Worm (Caenorhabditis elegans) whole organism, late embryonic: ENCODE measurements around the gene gna-1.

Experiments used
- ama-1 ChIP-seq: fragments of 150-350 bp; optimal IDR thresholded peaks from 2 replicates; lab custom pipeline; 2014
- tbx-2 ChIP-seq: sonication (generic microtip); optimal IDR thresholded peaks from 2 replicates; lab custom pipeline; 2016; ENCODE audit warnings: missing genetic modification characterization, missing compliant biosample characterization

ce11 chrV:10297099-10297498 is 22.9 kb downstream of the gna-1 start, which contains the start of gene B0024.4:
- TF ChIP-seq ama-1 (lab: Kevin White, UChicago) (no peak), tbx-2 (tag; lab: Kevin White, UChicago) (no peak)
